Worm (Caenorhabditis elegans): ENCODE results near the gene T06C12.11.

DNA sequence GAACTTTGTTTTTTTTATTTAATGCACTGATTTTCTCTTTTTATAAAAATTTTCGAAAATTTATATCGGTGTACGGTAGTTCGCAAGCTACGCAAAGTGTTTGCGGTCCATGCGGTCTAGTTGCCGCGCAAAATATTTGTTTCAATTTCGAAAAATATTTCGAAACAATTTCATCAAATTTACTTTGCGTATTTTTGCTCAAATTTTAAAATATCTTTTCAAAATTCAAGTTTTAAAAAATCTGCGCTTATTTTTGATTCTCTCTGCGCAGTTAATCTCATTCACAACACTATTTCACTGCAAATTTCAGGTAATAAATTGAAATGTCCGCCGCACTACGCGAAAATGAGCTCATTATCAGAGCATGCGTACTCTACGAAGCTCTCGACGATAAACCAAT lies 25.4 kb upstream of the T06C12.11 start, which contains the start of gene fbxa-197:
- TF ChIP-seq flh-1 (GFP tag; optimal IDR thresholded peaks at IDR 0.05) (no peak), snpc-4 (tag; optimal IDR thresholded peaks at IDR 0.05) (no peak), elt-1 (tag; optimal IDR thresholded peaks at IDR 0.05; ENCODE audit: borderline replicate concordance, insufficient read depth) (no peak), unc-39 (tag; optimal IDR thresholded peaks at IDR 0.05) (no peak), M03D4.4 (tag; optimal IDR thresholded peaks at IDR 0.05) (no peak), nhr-28 (tag; optimal IDR thresholded peaks at IDR 0.05) (no peak), unc-62 (GFP tag; optimal IDR thresholded peaks at IDR 0.05) (no peak), pha-4 (tag; optimal IDR thresholded peaks at IDR 0.05) (no peak), nhr-12 (tag; optimal IDR thresholded peaks at IDR 0.05) (no peak), unc-120 (tag; optimal IDR thresholded peaks at IDR 0.05; ENCODE audit: poor library complexity, severe bottlenecking) (no peak)
